Worm (Caenorhabditis elegans) whole organism, L4 larva: Measurements from ENCODE around the gene eco-1.

Source experiments
- D1046.2 ChIP-seq: fragments of 200-800 bp; sonication (Bioruptor generic); IDR thresholded peaks from 2 replicates; pipeline ENCODE4 v1.3.6; 2022; ENCODE audit warnings: missing genetic modification characterization, missing compliant biosample characterization
- F10B5.3 ChIP-seq: sonication (generic microtip); optimal IDR thresholded peaks from 2 replicates; lab custom pipeline; 2016; ENCODE audit warnings: mild to moderate bottlenecking, missing genetic modification characterization, missing compliant biosample characterization
- F26F4.8 ChIP-seq: fragments of 200-800 bp; sonication (Bioruptor generic); conservative IDR thresholded peaks from 2 replicates; pipeline ENCODE4 v1.3.6; 2022; ENCODE audit warnings: missing genetic modification characterization, missing compliant biosample characterization
- F44E2.7 ChIP-seq: fragments of 200-800 bp; sonication (Bioruptor generic); IDR thresholded peaks from 2 replicates; pipeline ENCODE4 v2.1.2; 2022; ENCODE audit warnings: missing genetic modification characterization, missing compliant biosample characterization
- Y75B8A.6 ChIP-seq: fragments of 200-800 bp; sonication (Bioruptor generic); IDR thresholded peaks from 2 replicates; pipeline ENCODE4 v1.3.6; 2022; ENCODE audit warnings: missing genetic modification reagents, missing genetic modification characterization, missing compliant biosample characterization
- aha-1 ChIP-seq: fragments of 150-350 bp; peaks from one replicate; lab custom pipeline; 2014; ENCODE audit warnings: missing biosample characterization, missing genetic modification characterization
- ama-1 ChIP-seq: fragments of 150-350 bp; optimal IDR thresholded peaks from 2 replicates; lab custom pipeline; 2014; ENCODE audit warnings: inconsistent platforms, mixed read lengths
- ceh-20 ChIP-seq: fragments of 200-800 bp; sonication (Bioruptor generic); IDR thresholded peaks from 2 replicates; pipeline ENCODE4 v1.3.6; 2022; ENCODE audit warnings: missing genetic modification reagents, missing genetic modification characterization, missing compliant biosample characterization
- ceh-62 ChIP-seq: sonication (generic microtip); optimal IDR thresholded peaks from 2 replicates; lab custom pipeline; 2017; ENCODE audit warnings: missing biosample characterization, missing genetic modification characterization
- cey-2 ChIP-seq: sonication (generic microtip); optimal IDR thresholded peaks from 3 replicates; lab custom pipeline; 2017; ENCODE audit warnings: missing genetic modification characterization, mild to moderate bottlenecking, missing compliant biosample characterization, antibody characterized with exemption, borderline replicate concordance; ENCODE audit not compliant: insufficient read depth
- ctbp-1 ChIP-seq: fragments of 200-800 bp; sonication (Bioruptor generic); IDR thresholded peaks from 2 replicates; pipeline ENCODE4 v1.3.6; 2022; ENCODE audit warnings: missing genetic modification reagents, missing genetic modification characterization, missing compliant biosample characterization
- daf-16 ChIP-seq, 3 experiments: sonication (generic microtip); optimal IDR thresholded peaks; 2 replicates each; lab custom pipeline; 2016 to 2017; ENCODE audit warnings: missing genetic modification characterization in 3 of 3, missing genetic modification reagents in 3 of 3, mild to moderate bottlenecking in 2 of 3, missing compliant biosample characterization in 2 of 3, missing biosample characterization in 1 of 3, moderate library complexity in 1 of 3
- dmd-6 ChIP-seq: fragments of 200-800 bp; sonication (Bioruptor generic); IDR thresholded peaks from 2 replicates; pipeline ENCODE4 v1.3.6; 2022; ENCODE audit warnings: missing genetic modification reagents, missing genetic modification characterization, missing compliant biosample characterization
- duxl-1 ChIP-seq: sonication (generic microtip); optimal IDR thresholded peaks from 2 replicates; lab custom pipeline; 2016; ENCODE audit warnings: mild to moderate bottlenecking, missing genetic modification characterization, moderate library complexity, missing compliant biosample characterization; ENCODE audit not compliant: poor library complexity
- dve-1 ChIP-seq: sonication (generic microtip); optimal IDR thresholded peaks from 2 replicates; lab custom pipeline; 2017; ENCODE audit warnings: antibody characterized with exemption, mild to moderate bottlenecking, missing genetic modification characterization, missing compliant biosample characterization; ENCODE audit not compliant: insufficient read depth
- hif-1 ChIP-seq, 2 experiments: sonication (generic microtip); optimal IDR thresholded peaks; 2 replicates each; lab custom pipeline; 2016 to 2017; ENCODE audit warnings: missing compliant biosample characterization in 2 of 2, missing genetic modification characterization in 2 of 2, missing genetic modification reagents in 2 of 2, missing genotype in 2 of 2, mild to moderate bottlenecking in 1 of 2
- hmg-1.1 ChIP-seq: fragments of 200-800 bp; sonication (Bioruptor generic); IDR thresholded peaks from 2 replicates; pipeline ENCODE4 v1.3.6; 2022; ENCODE audit warnings: missing genetic modification reagents, missing genetic modification characterization, missing compliant biosample characterization
- lin-1 ChIP-seq: fragments of 200-800 bp; sonication (Bioruptor generic); IDR thresholded peaks from 2 replicates; pipeline ENCODE4 v1.3.6; 2022; ENCODE audit warnings: missing genetic modification reagents, missing genetic modification characterization, missing compliant biosample characterization
- lin-15B ChIP-seq: fragments of 150-350 bp; sonication (generic microtip); optimal IDR thresholded peaks from 3 replicates; lab custom pipeline; 2014; ENCODE audit warnings: missing biosample characterization, missing genetic modification characterization
- lin-29 ChIP-seq: fragments of 200-800 bp; sonication (Bioruptor generic); IDR thresholded peaks from 2 replicates; pipeline ENCODE4 v1.3.6; 2022; ENCODE audit warnings: missing genetic modification reagents, missing genetic modification characterization, missing compliant biosample characterization
- lin-39 ChIP-seq: fragments of 150-350 bp; optimal IDR thresholded peaks from 2 replicates; lab custom pipeline; 2014; ENCODE audit warnings: missing biosample characterization, missing genetic modification reagents, missing genetic modification characterization
- lir-3 ChIP-seq: sonication (generic microtip); optimal IDR thresholded peaks from 2 replicates; lab custom pipeline; 2016; ENCODE audit warnings: mild to moderate bottlenecking, missing genetic modification characterization, missing compliant biosample characterization
- lsy-2 ChIP-seq, 2 experiments: fragments of 150-350 bp in 1 of 2; sonication (generic microtip) in 1 of 2; optimal IDR thresholded peaks; 2 replicates each; lab custom pipeline; 2014 to 2017; ENCODE audit warnings: missing biosample characterization in 2 of 2, missing genetic modification characterization in 2 of 2
- mep-1 ChIP-seq: fragments of 150-350 bp; sonication (generic microtip); optimal IDR thresholded peaks from 3 replicates; lab custom pipeline; 2014; ENCODE audit warnings: missing biosample characterization, missing genetic modification characterization
- mes-2 ChIP-seq: sonication (generic microtip); optimal IDR thresholded peaks from 2 replicates; lab custom pipeline; 2016; ENCODE audit warnings: missing genotype, mild to moderate bottlenecking, missing genetic modification characterization, missing compliant biosample characterization; ENCODE audit not compliant: poor library complexity, severe bottlenecking
- mxl-3 ChIP-seq: fragments of 200-800 bp; sonication (Bioruptor generic); optimal IDR thresholded peaks from 2 replicates; lab custom pipeline; 2018; ENCODE audit warnings: mild to moderate bottlenecking, missing genetic modification characterization, missing compliant biosample characterization
- nhr-102 ChIP-seq: sonication (generic microtip); optimal IDR thresholded peaks from 2 replicates; lab custom pipeline; 2016; ENCODE audit warnings: mild to moderate bottlenecking, missing genetic modification characterization, moderate library complexity, missing compliant biosample characterization
- nhr-237 ChIP-seq: sonication (generic microtip); optimal IDR thresholded peaks from 2 replicates; lab custom pipeline; 2017; ENCODE audit warnings: missing biosample characterization, missing genetic modification characterization
- nhr-25 ChIP-seq: sonication (generic microtip); optimal IDR thresholded peaks from 2 replicates; lab custom pipeline; 2017; ENCODE audit warnings: missing genetic modification characterization, mild to moderate bottlenecking, missing compliant biosample characterization, antibody characterized with exemption, moderate library complexity, borderline replicate concordance; ENCODE audit not compliant: insufficient read depth
- nhr-48 ChIP-seq: sonication (generic microtip); optimal IDR thresholded peaks from 2 replicates; lab custom pipeline; 2016; ENCODE audit warnings: mild to moderate bottlenecking, missing genetic modification characterization, missing compliant biosample characterization
- nhr-6 ChIP-seq: fragments of 150-350 bp; optimal IDR thresholded peaks from 2 replicates; lab custom pipeline; 2014; ENCODE audit warnings: missing biosample characterization, missing genetic modification characterization
- pha-4 ChIP-seq, 2 experiments: fragments of 150-350 bp in 1 of 2; fragments of 200-800 bp in 1 of 2; sonication (Bioruptor generic) in 1 of 2; IDR thresholded peaks in 1 of 2; optimal IDR thresholded peaks in 1 of 2; 2 replicates each; pipeline versions ENCODE4 v1.3.6 to Lab custom; 2014 to 2022; ENCODE audit warnings: missing genetic modification characterization in 2 of 2, missing genetic modification reagents in 2 of 2, missing biosample characterization in 1 of 2, missing compliant biosample characterization in 1 of 2
- saeg-2 ChIP-seq: fragments of 200-800 bp; sonication (Bioruptor generic); IDR thresholded peaks from 2 replicates; pipeline ENCODE4 v1.3.6; 2022; ENCODE audit warnings: missing genetic modification reagents, missing genetic modification characterization, missing compliant biosample characterization
- sdz-12 ChIP-seq: fragments of 200-800 bp; sonication (Bioruptor generic); optimal IDR thresholded peaks from 2 replicates; lab custom pipeline; 2018; ENCODE audit warnings: mild to moderate bottlenecking, missing genetic modification characterization, missing compliant biosample characterization
- set-16 ChIP-seq: fragments of 200-800 bp; sonication (Bioruptor generic); IDR thresholded peaks from 2 replicates; pipeline ENCODE4 v1.3.6; 2022; ENCODE audit warnings: missing genetic modification reagents, missing genetic modification characterization, missing compliant biosample characterization
- snpc-1.2 ChIP-seq: fragments of 200-800 bp; sonication (Bioruptor generic); IDR thresholded peaks from 2 replicates; pipeline ENCODE4 v1.3.6; 2022; ENCODE audit warnings: missing genetic modification reagents, missing genetic modification characterization, missing compliant biosample characterization
- snpc-4 ChIP-seq: fragments of 150-350 bp; optimal IDR thresholded peaks from 2 replicates; lab custom pipeline; 2014; ENCODE audit warnings: missing biosample characterization, missing genetic modification characterization
- spr-1 ChIP-seq: sonication (generic microtip); optimal IDR thresholded peaks from 2 replicates; lab custom pipeline; 2016; ENCODE audit warnings: mild to moderate bottlenecking, missing genetic modification characterization, missing compliant biosample characterization
- zfp-3 ChIP-seq: fragments of 200-800 bp; sonication (Bioruptor generic); conservative IDR thresholded peaks from 2 replicates; pipeline ENCODE4 v1.3.6; 2022; ENCODE audit warnings: missing genetic modification reagents, missing genetic modification characterization, missing compliant biosample characterization
- zip-2 ChIP-seq: fragments of 150-350 bp; optimal IDR thresholded peaks from 2 replicates; lab custom pipeline; 2014; ENCODE audit warnings: missing biosample characterization, missing genetic modification characterization

Gene eco-1

DNA sequence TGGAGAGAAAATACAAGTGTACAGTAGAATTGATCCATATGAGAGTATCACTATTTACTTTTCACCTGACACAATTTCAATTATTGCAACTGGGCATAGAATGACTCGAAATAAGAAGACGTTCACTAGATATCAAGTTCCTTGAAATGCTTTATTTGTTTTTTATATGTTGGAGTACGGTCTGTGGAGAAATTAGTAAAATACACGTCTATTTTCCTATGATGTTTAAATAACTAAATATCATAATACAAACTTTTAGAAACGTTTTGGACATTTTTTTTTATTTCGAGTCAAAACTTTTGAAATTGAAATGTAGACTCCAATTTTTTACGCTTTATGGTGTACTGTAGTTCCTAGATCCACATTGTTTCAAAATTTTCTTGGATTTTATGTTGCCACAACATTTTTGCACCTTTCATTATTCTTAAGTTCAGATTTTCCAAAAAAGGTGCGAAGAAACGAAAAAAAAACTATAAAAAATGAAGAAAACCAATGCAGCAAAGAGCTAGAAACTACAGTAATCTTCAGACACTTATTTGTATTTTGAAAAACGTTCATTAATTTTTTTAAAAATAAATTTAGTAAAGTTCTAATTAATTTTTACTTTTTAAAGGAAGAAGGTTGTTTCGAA is 10.6 kb upstream of the eco-1 start (continued):
- TF ChIP-seq nhr-102 (tag; lab: Kevin White, UChicago) = peak; percentile 68
- no peak for TF ChIP-seq set-16 (GFP tag; lab: Robert Waterston, UW)
- peak in 1 of 2 experiments; percentile 53 for TF ChIP-seq lsy-2 (tag; optimal IDR thresholded peaks at IDR 0.05; lab: Kevin White, UChicago)
- no peak for TF ChIP-seq lir-3 (tag; lab: Kevin White, UChicago)
- peak; percentile 85 for TF ChIP-seq D1046.2 (GFP tag; lab: Robert Waterston, UW)
- no peak for TF ChIP-seq ceh-20 (GFP tag; lab: Robert Waterston, UW)
- no peak for TF ChIP-seq nhr-25 (tag; lab: Kevin White, UChicago)
- TF ChIP-seq F10B5.3 (tag; lab: Kevin White, UChicago) = no peak
- no peak for TF ChIP-seq spr-1
- peak; percentile 40; the same call in 1 of the 2 replicates for TF ChIP-seq snpc-1.2
- 0 out of 2 replicates have a peak, but pooled peaks have one; percentile 51 for TF ChIP-seq Y75B8A.6
- TF ChIP-seq lin-1 (GFP tag; lab: Robert Waterston, UW) = no peak
- no peak for TF ChIP-seq dmd-6 (GFP tag; lab: Robert Waterston, UW)
- TF ChIP-seq daf-16 (GFP tag; optimal IDR thresholded peaks at IDR 0.05; lab: Kevin White, UChicago) = no peak
- TF ChIP-seq daf-16 (tag; optimal IDR thresholded peaks at IDR 0.05; lab: Kevin White, UChicago) = peak; percentile 33
- peak; percentile 1 for TF ChIP-seq dve-1 (tag; lab: Kevin White, UChicago)
- TF ChIP-seq zip-2 (tag; lab: Kevin White, UChicago) = no peak
- TF ChIP-seq zfp-3 (GFP tag; lab: Robert Waterston, UW) = peak; percentile 70; the same call in 1 of the 2 replicates
- TF ChIP-seq lin-15B (tag; lab: Kevin White, UChicago) = no peak
- peak; percentile 83 for TF ChIP-seq sdz-12 (GFP tag; lab: Kevin White, UChicago)
- TF ChIP-seq lin-39 (tag; lab: Kevin White, UChicago) = no peak
- TF ChIP-seq nhr-6 (tag; lab: Kevin White, UChicago) = no peak
- TF ChIP-seq mep-1 (tag; lab: Kevin White, UChicago) = peak; percentile 90
- TF ChIP-seq nhr-48 (tag; lab: Kevin White, UChicago) = peak; percentile 38
- TF ChIP-seq hmg-1.1 = no peak
- TF ChIP-seq F44E2.7 (GFP tag; lab: Robert Waterston, UW) = no peak
- no peak for TF ChIP-seq F26F4.8 (GFP tag; lab: Robert Waterston, UW)
- TF ChIP-seq aha-1 = peak; percentile 53
- TF ChIP-seq ceh-62 (tag; lab: Kevin White, UChicago) = no peak

ce11 chrIII:7367012-7367760 is 8.3 kb upstream of the eco-1 start, which contains the start of the genes T20B12.5 and T20B12.4:
Gene T20B12.5, minus strand, starts transcription at chrIII:7367112.
Gene T20B12.4, plus strand, starts transcription at chrIII:7367710.
- TF ChIP-seq saeg-2 (GFP tag; lab: Robert Waterston, UW) (no peak), zip-2 (tag; lab: Kevin White, UChicago) (no peak), ctbp-1 (GFP tag; lab: Robert Waterston, UW) (no peak), snpc-4 (no peak), mxl-3 (GFP tag; lab: Kevin White, UChicago) (no peak), lir-3 (tag; lab: Kevin White, UChicago) (no peak), pha-4 (GFP tag; IDR thresholded peaks at IDR 0.05; lab: Robert Waterston, UW) (no peak), pha-4 (tag; optimal IDR thresholded peaks at IDR 0.05; lab: Kevin White, UChicago) (no peak), Y75B8A.6 (no peak), duxl-1 (tag; lab: Kevin White, UChicago) (no peak), cey-2 (tag; lab: Kevin White, UChicago) (no peak), nhr-237 (tag; lab: Kevin White, UChicago) (no peak), hif-1 (tag; optimal IDR thresholded peaks at IDR 0.05; lab: Kevin White, UChicago) (no peak), lin-29 (GFP tag; lab: Robert Waterston, UW) (no peak), F10B5.3 (tag; lab: Kevin White, UChicago) (no peak), mes-2 (tag; lab: Kevin White, UChicago) (no peak), ama-1 (lab: Kevin White, UChicago) (no peak)
